Fruit fly (Drosophila melanogaster) whole organism, wandering third instar larva: Measurements from ENCODE around the gene CG15530.

ENCODE experiments used
- Abd-B ChIP-seq: fragments of >200 bp; optimal IDR thresholded peaks from 2 replicates; lab custom pipeline; 2017; ENCODE audit warnings: missing biosample characterization, missing genetic modification characterization
- CG32264 ChIP-seq: fragments of 200-800 bp; sonication (Bioruptor generic); optimal IDR thresholded peaks from 2 replicates; lab custom pipeline; 2016; ENCODE audit warnings: missing biosample characterization, missing genetic modification characterization
- CG9705 ChIP-seq: fragments of 200-800 bp; sonication (Bioruptor generic); optimal IDR thresholded peaks from 2 replicates; lab custom pipeline; 2018; ENCODE audit warnings: missing biosample characterization, mild to moderate bottlenecking, missing genetic modification characterization
- CrebA ChIP-seq: fragments of 200-800 bp; sonication (Bioruptor generic); optimal IDR thresholded peaks from 2 replicates; lab custom pipeline; 2016; ENCODE audit warnings: missing biosample characterization, mild to moderate bottlenecking, missing genetic modification characterization, borderline replicate concordance
- Dfd ChIP-seq: fragments of >200 bp; optimal IDR thresholded peaks from 2 replicates; lab custom pipeline; 2017; ENCODE audit warnings: missing biosample characterization, missing genetic modification characterization
- Dif ChIP-seq: fragments of 200-275, 200-300 bp; sonication (Bioruptor generic); optimal IDR thresholded peaks from 2 replicates; lab custom pipeline; 2018; ENCODE audit warnings: missing biosample characterization, missing genetic modification characterization; ENCODE audit not compliant: partially characterized antibody
- GATAd ChIP-seq: sonication (Bioruptor generic); optimal IDR thresholded peaks from 2 replicates; lab custom pipeline; 2016; ENCODE audit warnings: missing biosample characterization, missing genetic modification characterization
- HLH106 ChIP-seq: fragments of 200-800 bp; optimal IDR thresholded peaks from 3 replicates; lab custom pipeline; 2019; ENCODE audit warnings: missing biosample characterization, mild to moderate bottlenecking, missing genetic modification characterization, moderate library complexity
- Hnf4 ChIP-seq: fragments of 200-800 bp; sonication (Bioruptor generic); optimal IDR thresholded peaks from 2 replicates; lab custom pipeline; 2016; ENCODE audit warnings: missing biosample characterization, mild to moderate bottlenecking, missing genetic modification characterization
- Hr78 ChIP-seq: fragments of >200 bp; optimal IDR thresholded peaks from 2 replicates; lab custom pipeline; 2017; ENCODE audit warnings: missing biosample characterization, missing genetic modification characterization
- Hr83 ChIP-seq: fragments of 200-300 bp; sonication (Bioruptor generic); optimal IDR thresholded peaks from 2 replicates; lab custom pipeline; 2016; ENCODE audit warnings: missing biosample characterization, mild to moderate bottlenecking, missing genetic modification characterization, moderate library complexity; ENCODE audit not compliant: poor library complexity, severe bottlenecking
- Jra ChIP-seq: sonication (Bioruptor generic); optimal IDR thresholded peaks from 2 replicates; lab custom pipeline; 2016; ENCODE audit warnings: missing biosample characterization, missing genetic modification characterization
- Mio ChIP-seq: sonication (Bioruptor generic); optimal IDR thresholded peaks from 2 replicates; lab custom pipeline; 2016; ENCODE audit warnings: missing biosample characterization, missing genetic modification characterization
- Myc ChIP-seq: fragments of >200 bp; optimal IDR thresholded peaks from 2 replicates; lab custom pipeline; 2017
- N ChIP-seq: fragments of >200 bp; optimal IDR thresholded peaks from 2 replicates; lab custom pipeline; 2018; ENCODE audit warnings: missing biosample characterization, missing external identifiers, missing genetic modification characterization
- OdsH ChIP-seq: fragments of 200-800 bp; sonication (Bioruptor generic); optimal IDR thresholded peaks from 2 replicates; lab custom pipeline; 2016; ENCODE audit warnings: missing biosample characterization, mild to moderate bottlenecking, missing genetic modification characterization
- Rel ChIP-seq, 2 experiments: fragments of 200-800 bp; sonication (Bioruptor generic) in 1 of 2; optimal IDR thresholded peaks; 2 replicates in 1 of 2; 3 replicates in 1 of 2; lab custom pipeline; 2016 to 2019; ENCODE audit warnings: mild to moderate bottlenecking in 2 of 2, missing biosample characterization in 2 of 2, missing genetic modification characterization in 2 of 2, moderate library complexity in 1 of 2
- Sp1 ChIP-seq: fragments of 200-800 bp; sonication (Bioruptor generic); optimal IDR thresholded peaks from 3 replicates; lab custom pipeline; 2019; ENCODE audit warnings: missing biosample characterization, mild to moderate bottlenecking, missing genetic modification characterization, moderate library complexity
- Vsx2 ChIP-seq: fragments of 200-300, 225-300 bp; sonication (Bioruptor generic); optimal IDR thresholded peaks from 2 replicates; lab custom pipeline; 2018; ENCODE audit warnings: missing biosample characterization, missing genetic modification characterization; ENCODE audit not compliant: partially characterized antibody
- br ChIP-seq: fragments of 200-800 bp; sonication (Bioruptor generic); optimal IDR thresholded peaks from 2 replicates; lab custom pipeline; 2016; ENCODE audit warnings: missing biosample characterization, missing genetic modification characterization
- brk ChIP-seq: fragments of 200-800 bp; sonication (Bioruptor generic); optimal IDR thresholded peaks from 2 replicates; lab custom pipeline; 2016; ENCODE audit warnings: missing biosample characterization, mild to moderate bottlenecking, missing genetic modification characterization
- dl ChIP-seq, 2 experiments: fragments of 175-275, 200-275 bp in 1 of 2; fragments of 200-275 bp in 1 of 2; sonication (Bioruptor generic); optimal IDR thresholded peaks; lab custom pipeline; 2018; ENCODE audit warnings: mild to moderate bottlenecking in 2 of 2, missing biosample characterization in 2 of 2, missing genetic modification characterization in 2 of 2, moderate library complexity in 2 of 2; ENCODE audit not compliant: partially characterized antibody in 2 of 2, insufficient read depth in 1 of 2
- dmrt93B ChIP-seq: fragments of 200-800 bp; sonication (Bioruptor generic); optimal IDR thresholded peaks from 2 replicates; lab custom pipeline; 2018; ENCODE audit warnings: missing biosample characterization, mild to moderate bottlenecking, missing genetic modification characterization
- dsf ChIP-seq: sonication (Bioruptor generic); optimal IDR thresholded peaks from 2 replicates; lab custom pipeline; 2016; ENCODE audit warnings: missing biosample characterization, missing genetic modification characterization, borderline replicate concordance
- ey ChIP-seq: fragments of 200-800 bp; sonication (Bioruptor generic); optimal IDR thresholded peaks from 2 replicates; lab custom pipeline; 2016; ENCODE audit warnings: missing biosample characterization, missing genetic modification characterization
- foxo ChIP-seq, 2 experiments: fragments of 200-800 bp; sonication (Bioruptor generic); optimal IDR thresholded peaks; 2 replicates in 1 of 2; 3 replicates in 1 of 2; lab custom pipeline; 2016 to 2017; ENCODE audit warnings: missing biosample characterization in 2 of 2, missing genetic modification characterization in 2 of 2
- fru ChIP-seq: fragments of 200-800 bp; sonication (Bioruptor generic); optimal IDR thresholded peaks from 3 replicates; lab custom pipeline; 2016; ENCODE audit warnings: missing biosample characterization, mild to moderate bottlenecking, missing genetic modification characterization
- h ChIP-seq: fragments of 200-800 bp; sonication (Bioruptor generic); optimal IDR thresholded peaks from 3 replicates; lab custom pipeline; 2016; ENCODE audit warnings: missing biosample characterization, mild to moderate bottlenecking, missing genetic modification characterization
- jim ChIP-seq: fragments of 175-275, 200-325 bp; sonication (Bioruptor generic); optimal IDR thresholded peaks from 2 replicates; lab custom pipeline; 2016; ENCODE audit warnings: missing biosample characterization, mild to moderate bottlenecking, missing genetic modification characterization
- lola ChIP-seq: fragments of >200 bp; optimal IDR thresholded peaks from 2 replicates; lab custom pipeline; 2017; ENCODE audit warnings: missing biosample characterization, missing genetic modification characterization
- pan ChIP-seq: fragments of >200 bp; optimal IDR thresholded peaks from 2 replicates; lab custom pipeline; 2017
- psq ChIP-seq: fragments of 200-800 bp; sonication (Bioruptor generic); optimal IDR thresholded peaks from 3 replicates; lab custom pipeline; 2017; ENCODE audit warnings: missing biosample characterization, mild to moderate bottlenecking, missing genetic modification characterization, moderate library complexity
- rgr ChIP-seq: fragments of 200-800 bp; sonication (Bioruptor generic); optimal IDR thresholded peaks from 3 replicates; lab custom pipeline; 2016; ENCODE audit warnings: missing biosample characterization, mild to moderate bottlenecking, missing genetic modification characterization
- sage ChIP-seq: fragments of 200-800 bp; sonication (Bioruptor generic); optimal IDR thresholded peaks from 2 replicates; lab custom pipeline; 2016; ENCODE audit warnings: missing biosample characterization, mild to moderate bottlenecking, missing genetic modification characterization
- sv ChIP-seq: fragments of 200-800 bp; sonication (Bioruptor generic); optimal IDR thresholded peaks from 3 replicates; lab custom pipeline; 2016; ENCODE audit warnings: missing biosample characterization, missing genetic modification characterization
- tai ChIP-seq: sonication (Bioruptor generic); optimal IDR thresholded peaks from 2 replicates; lab custom pipeline; 2016; ENCODE audit warnings: missing biosample characterization, missing genetic modification characterization
- usp ChIP-seq: fragments of >200 bp; optimal IDR thresholded peaks from 2 replicates; lab custom pipeline; 2017; ENCODE audit warnings: missing biosample characterization, missing genetic modification characterization
- woc ChIP-seq: sonication (Bioruptor generic); optimal IDR thresholded peaks from 2 replicates; lab custom pipeline; 2016; ENCODE audit warnings: missing biosample characterization, mild to moderate bottlenecking, missing genetic modification characterization

The CG15530 gene

DNA sequence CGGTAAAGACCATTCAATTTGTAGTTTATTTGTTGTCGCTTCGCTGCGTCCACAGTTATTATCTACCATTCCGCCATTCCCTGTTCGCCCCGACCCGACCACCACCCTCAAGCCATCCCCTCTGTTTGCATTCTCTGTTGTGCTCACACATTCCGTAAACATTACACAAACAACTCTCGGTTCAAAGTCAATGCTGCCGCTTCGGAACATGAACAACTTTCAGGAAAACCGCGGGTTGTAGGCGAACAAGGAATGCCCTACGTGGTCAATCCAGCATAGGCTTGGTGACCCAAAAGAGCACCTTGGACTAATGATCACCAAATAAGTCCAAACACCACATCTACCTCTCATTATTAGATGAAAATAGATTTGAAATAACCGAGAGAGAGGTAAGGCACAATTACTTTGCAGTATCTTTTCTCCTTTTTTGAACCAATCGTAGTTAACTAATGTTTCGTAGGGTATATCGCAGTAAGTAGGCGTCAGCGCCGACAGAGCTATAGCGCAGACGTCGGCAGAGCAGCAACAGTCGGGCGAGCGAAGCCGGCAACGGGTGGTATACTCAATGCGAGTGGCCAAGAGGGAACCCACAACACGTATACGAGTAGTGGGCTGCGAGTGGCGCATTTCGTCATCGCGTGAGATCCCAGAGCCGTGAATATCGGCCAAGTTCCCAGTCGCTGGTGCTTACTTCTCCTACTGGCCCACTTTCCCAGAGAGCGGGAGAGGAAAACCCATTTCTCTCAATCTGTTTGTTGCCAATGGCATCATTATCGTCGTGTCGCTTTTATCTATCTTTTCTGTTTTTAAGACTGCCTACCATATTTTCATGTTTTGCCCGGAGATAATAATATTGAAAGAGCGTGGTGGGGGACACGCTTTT is 25.7 kb downstream of the CG15530 start:
- no peak for TF ChIP-seq dsf (GFP tag; lab: Kevin White, UChicago)
- no peak for TF ChIP-seq Dfd (GFP tag; lab: Kevin White, UChicago)
- TF ChIP-seq jim (GFP tag; lab: Kevin White, UChicago), result no peak
- TF ChIP-seq Abd-B (GFP tag; lab: Kevin White, UChicago), result no peak
- TF ChIP-seq h, result peak; percentile 75
- peak; percentile 56 for TF ChIP-seq HLH106 (tag; lab: Kevin White, UChicago)
- TF ChIP-seq pan (lab: Kevin White, UChicago), result no peak
- no peak for TF ChIP-seq N (GFP tag; lab: Kevin White, UChicago)
- TF ChIP-seq Myc (lab: Kevin White, UChicago), result no peak
- peak; percentile 43 for TF ChIP-seq OdsH (GFP tag; lab: Kevin White, UChicago)
- no peak for TF ChIP-seq Jra (GFP tag; lab: Kevin White, UChicago)
- TF ChIP-seq br (GFP tag; lab: Kevin White, UChicago), result peak; percentile 61
- TF ChIP-seq Mio, result no peak
- TF ChIP-seq CG9705 (GFP tag; lab: Kevin White, UChicago), result no peak
- TF ChIP-seq sage (GFP tag; lab: Kevin White, UChicago), result no peak
- no peak for TF ChIP-seq lola (GFP tag; lab: Kevin White, UChicago)
- TF ChIP-seq usp, result no peak
- no peak for TF ChIP-seq CrebA (GFP tag; lab: Kevin White, UChicago)
- no peak for TF ChIP-seq tai (GFP tag; lab: Kevin White, UChicago)
- peak; percentile 40 for TF ChIP-seq dmrt93B
- TF ChIP-seq foxo (GFP tag; optimal IDR thresholded peaks at IDR 0.05; lab: Kevin White, UChicago), result peak; percentile 5 to 74
- peak; percentile 34 for TF ChIP-seq woc (GFP tag; lab: Kevin White, UChicago)
- TF ChIP-seq dl (GFP tag; optimal IDR thresholded peaks at IDR 0.05; lab: Kevin White, UChicago; ENCODE audit: insufficient read depth in 1 of 2, partially characterized antibody in 2 of 2), result no peak
- TF ChIP-seq Hr83 (GFP tag; lab: Kevin White, UChicago), result no peak
- TF ChIP-seq Dif (GFP tag; lab: Kevin White, UChicago), result no peak
- peak; percentile 86 for TF ChIP-seq sv (GFP tag; lab: Kevin White, UChicago)
- peak; percentile 23 for TF ChIP-seq CG32264 (GFP tag; lab: Kevin White, UChicago)
- no peak for TF ChIP-seq Vsx2 (GFP tag; lab: Kevin White, UChicago)
- peak; percentile 36 for TF ChIP-seq rgr (GFP tag; lab: Kevin White, UChicago)
- no peak for TF ChIP-seq Hr78 (GFP tag; lab: Kevin White, UChicago)
- peak; percentile 55 for TF ChIP-seq ey
- TF ChIP-seq GATAd (GFP tag; lab: Kevin White, UChicago), result no peak
- TF ChIP-seq brk (GFP tag; lab: Kevin White, UChicago), result no peak
- no peak for TF ChIP-seq Rel (GFP tag; optimal IDR thresholded peaks at IDR 0.05; lab: Kevin White, UChicago)
- no peak for TF ChIP-seq Rel (tag; optimal IDR thresholded peaks at IDR 0.05; lab: Kevin White, UChicago)
- no peak for TF ChIP-seq Hnf4 (GFP tag; lab: Kevin White, UChicago)
- TF ChIP-seq Sp1 (GFP tag; lab: Kevin White, UChicago), result peak; percentile 23
- TF ChIP-seq psq (GFP tag; lab: Kevin White, UChicago), result peak; percentile 43
- TF ChIP-seq fru (GFP tag; lab: Kevin White, UChicago), result peak; percentile 90
- TF ChIP-seq, all 38 proteins: peak for 14
